Fruit fly (Drosophila melanogaster): ENCODE results near the gene Psf1.

Gene Psf1

DNA sequence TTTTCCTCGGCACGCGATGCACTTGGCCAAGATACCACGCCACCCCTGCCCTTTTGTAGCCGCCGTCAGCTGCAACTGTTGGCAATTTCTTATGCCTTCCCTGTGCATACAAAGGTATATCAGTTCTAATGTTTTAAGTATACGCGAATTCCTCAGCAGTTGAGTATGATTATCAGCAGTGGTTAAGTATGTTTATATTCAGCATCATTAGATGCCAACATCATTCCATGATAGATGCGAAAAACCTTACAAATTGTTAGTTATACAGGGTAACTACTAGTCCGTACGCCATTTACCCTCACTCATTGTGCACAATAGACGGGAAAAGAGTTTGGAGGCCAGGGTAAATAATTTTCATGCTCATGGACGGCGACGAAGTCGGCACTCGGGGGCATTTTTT lies 32.2 kb upstream of the Psf1 start (continued):
- 0 out of 2 replicates have a peak, but pooled peaks have one; percentile 16 for TF ChIP-seq CG3847 (GFP tag; IDR thresholded peaks at IDR 0.05)
- TF ChIP-seq ftz-f1 (GFP tag; optimal IDR thresholded peaks at IDR 0.05), result no peak
- TF ChIP-seq CG16863 (GFP tag; optimal IDR thresholded peaks at IDR 0.05), result no peak
- no peak for TF ChIP-seq CG8359 (GFP tag; optimal IDR thresholded peaks at IDR 0.05; ENCODE audit: borderline replicate concordance)
- no peak for TF ChIP-seq btn (GFP tag; optimal IDR thresholded peaks at IDR 0.05)
- TF ChIP-seq ind (GFP tag; optimal IDR thresholded peaks at IDR 0.05), result no peak
- no peak for TF ChIP-seq CG14710 (tag; optimal IDR thresholded peaks at IDR 0.05)
- no peak for TF ChIP-seq run (tag; optimal IDR thresholded peaks at IDR 0.05)
- TF ChIP-seq croc (GFP tag; conservative IDR thresholded peaks at IDR 0.05), result no peak
- peak; percentile 26; the same call in 1 of the 2 replicates for TF ChIP-seq Drgx (GFP tag; IDR thresholded peaks at IDR 0.05)
- TF ChIP-seq CG1024 (GFP tag; IDR thresholded peaks at IDR 0.05), result no peak
- TF ChIP-seq lmd (GFP tag; IDR thresholded peaks at IDR 0.05), result 0 out of 2 replicates have a peak, but pooled peaks have one; percentile 9
- peak; percentile 28; the same call in 1 of the 3 replicates for TF ChIP-seq dysf (GFP tag; IDR thresholded peaks at IDR 0.05)
- TF ChIP-seq yki (optimal IDR thresholded peaks at IDR 0.05), result no peak
- no peak for TF ChIP-seq CG10209 (GFP tag; optimal IDR thresholded peaks at IDR 0.05)
- TF ChIP-seq CG32532 (GFP tag; IDR thresholded peaks at IDR 0.05), result no peak
- TF ChIP-seq Dll (GFP tag; IDR thresholded peaks at IDR 0.05; ENCODE audit: partially characterized antibody), result no peak
- TF ChIP-seq Fer3 (tag; optimal IDR thresholded peaks at IDR 0.05), result no peak
- TF ChIP-seq CG7786 (GFP tag; optimal IDR thresholded peaks at IDR 0.05), result no peak
- no peak for TF ChIP-seq CG7987 (GFP tag; optimal IDR thresholded peaks at IDR 0.05)
- no peak for TF ChIP-seq NC2α (GFP tag; optimal IDR thresholded peaks at IDR 0.05)
- TF ChIP-seq CG8290 (GFP tag; optimal IDR thresholded peaks at IDR 0.05), result no peak
- TF ChIP-seq CG8290 (tag; optimal IDR thresholded peaks at IDR 0.05), result peak in 1 of 2 experiments; percentile 12
- TF ChIP-seq CG7357 (GFP tag; IDR thresholded peaks at IDR 0.05), result no peak
- no peak for TF ChIP-seq CG16813 (GFP tag; IDR thresholded peaks at IDR 0.05; ENCODE audit: partially characterized antibody)
- TF ChIP-seq sob (GFP tag; IDR thresholded peaks at IDR 0.05), result no peak
- peak; percentile 19 for TF ChIP-seq Med (GFP tag)
- no peak for TF ChIP-seq pita (GFP tag; optimal IDR thresholded peaks at IDR 0.05)
- TF ChIP-seq CG10959 (GFP tag; IDR thresholded peaks at IDR 0.05), result no peak
- TF ChIP-seq inv (GFP tag; IDR thresholded peaks at IDR 0.05; ENCODE audit: partially characterized antibody), result no peak
- no peak for TF ChIP-seq org-1 (GFP tag; optimal IDR thresholded peaks at IDR 0.05)
- no peak for TF ChIP-seq insv (GFP tag; optimal IDR thresholded peaks at IDR 0.05)
- TF ChIP-seq cg (GFP tag; optimal IDR thresholded peaks at IDR 0.05), result no peak
- no peak for TF ChIP-seq nau (GFP tag; optimal IDR thresholded peaks at IDR 0.05)
- no peak for TF ChIP-seq H2.0 (GFP tag; IDR thresholded peaks at IDR 0.05)
- TF ChIP-seq Sin3A (optimal IDR thresholded peaks at IDR 0.05), result no peak
- no peak for TF ChIP-seq CG11085 (GFP tag; IDR thresholded peaks at IDR 0.05)

- TF ChIP-seq PHDP (tag; optimal IDR thresholded peaks at IDR 0.05) (no peak), CG3838 (GFP tag; optimal IDR thresholded peaks at IDR 0.05) (no peak), ems (GFP tag; optimal IDR thresholded peaks at IDR 0.05) (no peak), Jarid2 (GFP tag; optimal IDR thresholded peaks at IDR 0.05) (no peak), CoRest (tag; optimal IDR thresholded peaks at IDR 0.05) (no peak), BtbVII (GFP tag; optimal IDR thresholded peaks at IDR 0.05) (no peak), CG2199 (GFP tag; IDR thresholded peaks at IDR 0.05) (no peak)
These were observed 30.5 kb upstream of the Psf1 start for dm6 chr3L:1277937-1278336.
